Worm (Caenorhabditis elegans) whole organism, young adult: ENCODE results near the gene mrpl-40.

Source experiments
- B0035.1 ChIP-seq: sonication (generic microtip); optimal IDR thresholded peaks from 2 replicates; lab custom pipeline; 2016; ENCODE audit warnings: missing genetic modification characterization, mild to moderate bottlenecking, missing compliant biosample characterization, missing genotype, missing genetic modification reagents
- B0336.3 ChIP-seq: fragments of 200-800 bp; sonication (Bioruptor generic); IDR thresholded peaks from 2 replicates; pipeline ENCODE4 v1.3.6; 2022; ENCODE audit warnings: missing genetic modification characterization, missing compliant biosample characterization
- D2030.7 ChIP-seq: fragments of 200-800 bp; sonication (Bioruptor generic); IDR thresholded peaks from 2 replicates; pipeline ENCODE4 v1.3.6; 2022; ENCODE audit warnings: missing genetic modification reagents, missing genetic modification characterization, missing compliant biosample characterization
- F33H1.4 ChIP-seq: fragments of 200-800 bp; sonication (Bioruptor generic); IDR thresholded peaks from 2 replicates; pipeline ENCODE4 v1.3.6; 2022; ENCODE audit warnings: missing genetic modification reagents, missing genetic modification characterization, missing compliant biosample characterization
- F39B2.1 ChIP-seq: fragments of 200-800 bp; sonication (Bioruptor generic); IDR thresholded peaks from 2 replicates; pipeline ENCODE4 v1.3.6; 2022; ENCODE audit warnings: missing genetic modification reagents, missing genetic modification characterization, missing compliant biosample characterization
- F55B11.4 ChIP-seq: sonication (generic microtip); optimal IDR thresholded peaks from 2 replicates; lab custom pipeline; 2016; ENCODE audit warnings: missing compliant biosample characterization, missing genetic modification characterization, borderline replicate concordance; ENCODE audit not compliant: insufficient read depth
- F57C9.4 ChIP-seq: sonication (generic microtip); optimal IDR thresholded peaks from 2 replicates; lab custom pipeline; 2017; ENCODE audit warnings: mild to moderate bottlenecking, missing genetic modification characterization, missing compliant biosample characterization
- K11D2.4 ChIP-seq: fragments of 200-800 bp; sonication (Bioruptor generic); IDR thresholded peaks from 2 replicates; pipeline ENCODE4 v1.3.6; 2022; ENCODE audit warnings: missing genetic modification reagents, missing genetic modification characterization, missing compliant biosample characterization
- ZK185.1 ChIP-seq: sonication (generic microtip); optimal IDR thresholded peaks from 2 replicates; lab custom pipeline; 2016; ENCODE audit warnings: mild to moderate bottlenecking, missing genetic modification characterization, missing compliant biosample characterization; ENCODE audit not compliant: poor library complexity, severe bottlenecking
- ama-1 ChIP-seq, 3 experiments: fragments of 150-350 bp in 1 of 3; sonication (generic microtip) in 2 of 3; optimal IDR thresholded peaks; 2 replicates each; lab custom pipeline; 2014 to 2018; ENCODE audit warnings: missing biosample characterization in 2 of 3, missing genetic modification characterization in 2 of 3, missing genetic modification reagents in 2 of 3
- attf-5 ChIP-seq: fragments of 200-800 bp; sonication (Bioruptor generic); optimal IDR thresholded peaks from 2 replicates; lab custom pipeline; 2018; ENCODE audit warnings: mild to moderate bottlenecking, missing genetic modification characterization, missing compliant biosample characterization
- attf-6 ChIP-seq: fragments of 200-800 bp; sonication (Bioruptor generic); IDR thresholded peaks from 2 replicates; pipeline ENCODE4 v1.3.6; 2022; ENCODE audit warnings: missing genetic modification reagents, missing genetic modification characterization, missing compliant biosample characterization
- bed-2 ChIP-seq: fragments of 200-800 bp; sonication (Bioruptor generic); IDR thresholded peaks from 2 replicates; pipeline ENCODE4 v1.3.6; 2022; ENCODE audit warnings: missing genetic modification reagents, missing genetic modification characterization, missing compliant biosample characterization
- ceh-100 ChIP-seq: fragments of 200-800 bp; sonication (Bioruptor generic); IDR thresholded peaks from 2 replicates; pipeline ENCODE4 v1.3.6; 2022; ENCODE audit warnings: missing genetic modification reagents, missing genetic modification characterization, missing compliant biosample characterization
- egl-18 ChIP-seq: fragments of 200-800 bp; sonication (Bioruptor generic); IDR thresholded peaks from 2 replicates; pipeline ENCODE4 v1.3.6; 2022; ENCODE audit warnings: missing genetic modification reagents, missing genetic modification characterization, missing compliant biosample characterization
- egrh-3 ChIP-seq: fragments of 200-800 bp; sonication (Bioruptor generic); IDR thresholded peaks from 2 replicates; pipeline ENCODE4 v1.3.6; 2022; ENCODE audit warnings: missing genetic modification reagents, missing genetic modification characterization, missing compliant biosample characterization
- fkh-3 ChIP-seq: sonication (generic microtip); optimal IDR thresholded peaks from 2 replicates; lab custom pipeline; 2016; ENCODE audit warnings: mild to moderate bottlenecking, missing genetic modification characterization, missing compliant biosample characterization
- hrde-1 ChIP-seq: sonication (generic microtip); optimal IDR thresholded peaks from 2 replicates; lab custom pipeline; 2016; ENCODE audit warnings: missing genetic modification characterization, mild to moderate bottlenecking, missing compliant biosample characterization, moderate library complexity, missing genotype, missing genetic modification reagents, borderline replicate concordance
- hsf-1 ChIP-seq: fragments of 200-800 bp; sonication (Bioruptor generic); IDR thresholded peaks from 2 replicates; pipeline ENCODE4 v1.3.6; 2022; ENCODE audit warnings: missing genetic modification reagents, missing genetic modification characterization, missing compliant biosample characterization
- mcd-1 ChIP-seq: fragments of 200-800 bp; sonication (Bioruptor generic); IDR thresholded peaks from 2 replicates; pipeline ENCODE4 v1.3.6; 2022; ENCODE audit warnings: missing genetic modification reagents, missing genetic modification characterization, missing compliant biosample characterization
- mxl-1 ChIP-seq: sonication (generic microtip); optimal IDR thresholded peaks from 2 replicates; lab custom pipeline; 2016; ENCODE audit warnings: missing genetic modification characterization, missing compliant biosample characterization
- nhr-80 ChIP-seq: sonication (generic microtip); optimal IDR thresholded peaks from 2 replicates; lab custom pipeline; 2016; ENCODE audit warnings: missing genetic modification characterization, missing compliant biosample characterization
- pbrm-1 ChIP-seq: fragments of 200-800 bp; sonication (Bioruptor generic); IDR thresholded peaks from 2 replicates; pipeline ENCODE4 v1.3.6; 2022; ENCODE audit warnings: missing genetic modification reagents, missing genetic modification characterization, missing compliant biosample characterization
- rpc-1 ChIP-seq, 2 experiments: fragments of 150-350 bp in 1 of 2; sonication (generic microtip) in 1 of 2; optimal IDR thresholded peaks; 2 replicates each; lab custom pipeline; 2014 to 2018; ENCODE audit warnings: missing biosample characterization in 1 of 2, missing genetic modification characterization in 1 of 2, missing genetic modification reagents in 1 of 2, missing genotype in 1 of 2
- sdz-38 ChIP-seq: sonication (generic microtip); optimal IDR thresholded peaks from 2 replicates; lab custom pipeline; 2016; ENCODE audit warnings: missing genotype, missing genetic modification characterization, missing compliant biosample characterization
- snpc-1.1 ChIP-seq: sonication (generic microtip); optimal IDR thresholded peaks from 2 replicates; lab custom pipeline; 2017; ENCODE audit warnings: missing genetic modification characterization, mild to moderate bottlenecking, missing compliant biosample characterization, antibody characterized with exemption, moderate library complexity, missing genotype, missing genetic modification reagents; ENCODE audit not compliant: insufficient read depth
- snpc-3.4 ChIP-seq: sonication (generic microtip); optimal IDR thresholded peaks from 2 replicates; lab custom pipeline; 2017; ENCODE audit warnings: missing genetic modification characterization, mild to moderate bottlenecking, missing compliant biosample characterization, antibody characterized with exemption, moderate library complexity, missing genotype, missing genetic modification reagents
- tbp1 ChIP-seq: fragments of 200-800 bp; sonication (Bioruptor generic); optimal IDR thresholded peaks from 2 replicates; lab custom pipeline; 2018; ENCODE audit warnings: mild to moderate bottlenecking, missing genetic modification characterization, missing compliant biosample characterization
- unc-62 ChIP-seq: fragments of 150-350 bp; optimal IDR thresholded peaks from 2 replicates; lab custom pipeline; 2014; ENCODE audit warnings: missing biosample characterization, missing genetic modification reagents, missing genetic modification characterization
- zfh-2 ChIP-seq: fragments of 200-800 bp; sonication (Bioruptor generic); conservative IDR thresholded peaks from 2 replicates; pipeline ENCODE4 v1.3.6; 2022; ENCODE audit warnings: missing genetic modification reagents, missing genetic modification characterization, missing compliant biosample characterization
- ztf-3 ChIP-seq: fragments of 200-800 bp; sonication (Bioruptor generic); optimal IDR thresholded peaks from 2 replicates; lab custom pipeline; 2018; ENCODE audit warnings: mild to moderate bottlenecking, missing genetic modification characterization, missing compliant biosample characterization

Gene mrpl-40

ce11 chrIII:49064-49463 lies 38.3 kb upstream of the mrpl-40 start:
- peak; percentile 64 for TF ChIP-seq tbp1 (GFP tag; lab: Kevin White, UChicago)
- TF ChIP-seq unc-62 (GFP tag; lab: Kevin White, UChicago) = no peak
- TF ChIP-seq rpc-1 (optimal IDR thresholded peaks at IDR 0.05; lab: Kevin White, UChicago) = no peak
- TF ChIP-seq rpc-1 (tag; optimal IDR thresholded peaks at IDR 0.05; lab: Kevin White, UChicago) = peak; percentile 30
- TF ChIP-seq, all 124 proteins: peak for 2

ce11 chrIII:50418-50817 lies 36.9 kb upstream of the mrpl-40 start:
- no peak for TF ChIP-seq fkh-3 (tag; lab: Kevin White, UChicago)
- TF ChIP-seq hrde-1 (tag; lab: Kevin White, UChicago) = no peak
- no peak for TF ChIP-seq ztf-3
- no peak for TF ChIP-seq nhr-80
- no peak for TF ChIP-seq bed-2
- no peak for TF ChIP-seq snpc-1.1 (tag; lab: Kevin White, UChicago)
- TF ChIP-seq ZK185.1 (tag; lab: Kevin White, UChicago) = no peak
- peak; percentile 45; the same call in 1 of the 2 replicates for TF ChIP-seq egrh-3 (GFP tag; lab: Robert Waterston, UW)
- TF ChIP-seq attf-6 = no peak
- peak; percentile 65 for TF ChIP-seq zfh-2 (GFP tag; lab: Robert Waterston, UW)
- TF ChIP-seq B0336.3 = no peak
- no peak for TF ChIP-seq F33H1.4 (GFP tag; lab: Robert Waterston, UW)
- no peak for TF ChIP-seq mxl-1 (tag; lab: Kevin White, UChicago)
- TF ChIP-seq F39B2.1 = no peak
- TF ChIP-seq F57C9.4 (tag; lab: Kevin White, UChicago) = no peak
- TF ChIP-seq, all 124 proteins: peak for 2

- TF ChIP-seq attf-5 = no peak
- no peak for TF ChIP-seq K11D2.4 (GFP tag; lab: Robert Waterston, UW)
- no peak for TF ChIP-seq ama-1 (optimal IDR thresholded peaks at IDR 0.05; lab: Kevin White, UChicago)
- no peak for TF ChIP-seq ama-1 (GFP tag; optimal IDR thresholded peaks at IDR 0.05; lab: Kevin White, UChicago)
- no peak for TF ChIP-seq hsf-1 (GFP tag; lab: Robert Waterston, UW)
- TF ChIP-seq ceh-100 (GFP tag; lab: Robert Waterston, UW) = no peak
- peak; percentile 73 for TF ChIP-seq zfh-2 (GFP tag; lab: Robert Waterston, UW)
- 0 out of 2 replicates have a peak, but pooled peaks have one; percentile 8 for TF ChIP-seq pbrm-1
- TF ChIP-seq egl-18 (GFP tag; lab: Robert Waterston, UW) = no peak
- TF ChIP-seq F55B11.4 (tag; lab: Kevin White, UChicago) = no peak
- TF ChIP-seq sdz-38 (tag; lab: Kevin White, UChicago) = no peak
- peak; percentile 29; the same call in 1 of the 2 replicates for TF ChIP-seq egrh-3 (GFP tag; lab: Robert Waterston, UW)
- no peak for TF ChIP-seq snpc-3.4 (tag; lab: Kevin White, UChicago)
- 0 out of 2 replicates have a peak, but pooled peaks have one; percentile 35 for TF ChIP-seq D2030.7 (GFP tag; lab: Robert Waterston, UW)
These were observed 35.7 kb upstream of the mrpl-40 start for ce11 chrIII:51622-52021.

ce11 chrIII:53696-54095 lies 33.7 kb upstream of the mrpl-40 start:
- TF ChIP-seq mcd-1 (peak; percentile 31; the same call in 1 of the 2 replicates), B0035.1 (tag; lab: Kevin White, UChicago) (no peak), egrh-3 (GFP tag; lab: Robert Waterston, UW) (peak; percentile 30; the same call in 1 of the 2 replicates), F39B2.1 (no peak), D2030.7 (GFP tag; lab: Robert Waterston, UW) (0 out of 2 replicates have a peak, but pooled peaks have one; percentile 42), zfh-2 (GFP tag; lab: Robert Waterston, UW) (peak; percentile 46)
